Fruit fly (Drosophila melanogaster) whole organism, prepupa: ENCODE results near the gene Brr2.

ENCODE experiments used
- Blimp-1 ChIP-seq: fragments of 200-800 bp; sonication (Bioruptor generic); optimal IDR thresholded peaks from 3 replicates; lab custom pipeline; 2017; ENCODE audit warnings: missing biosample characterization, missing genetic modification characterization, mild to moderate bottlenecking, moderate library complexity, missing genetic modification reagents
- CG10631 ChIP-seq: fragments of 200-800 bp; sonication (Bioruptor generic); optimal IDR thresholded peaks from 2 replicates; lab custom pipeline; 2016; ENCODE audit warnings: missing biosample characterization, missing genetic modification characterization
- CG11294 ChIP-seq: fragments of 200-800 bp; sonication (Bioruptor generic); IDR thresholded peaks from 2 replicates; pipeline ENCODE4 v1.3.6; 2022; ENCODE audit warnings: missing biosample characterization, missing genetic modification characterization
- CG11762 ChIP-seq: fragments of 200-800 bp; sonication (Bioruptor generic); optimal IDR thresholded peaks from 3 replicates; lab custom pipeline; 2016; ENCODE audit warnings: missing biosample characterization, missing genetic modification characterization; ENCODE audit not compliant: insufficient read depth
- CG15336 ChIP-seq: fragments of 200-800 bp; sonication (Bioruptor generic); IDR thresholded peaks from 2 replicates; pipeline ENCODE4 v1.3.6; 2022; ENCODE audit warnings: missing biosample characterization, missing genetic modification characterization
- CG16779 ChIP-seq: fragments of 200-800 bp; sonication (Bioruptor generic); optimal IDR thresholded peaks from 3 replicates; lab custom pipeline; 2017; ENCODE audit warnings: missing biosample characterization, mild to moderate bottlenecking, missing genetic modification characterization
- CG3032 ChIP-seq: fragments of 200-800 bp; optimal IDR thresholded peaks from 2 replicates; lab custom pipeline; 2019; ENCODE audit warnings: missing biosample characterization, mild to moderate bottlenecking, missing genetic modification characterization, moderate library complexity
- CG31627 ChIP-seq: fragments of 200-800 bp; sonication (Bioruptor generic); optimal IDR thresholded peaks from 3 replicates; lab custom pipeline; 2016; ENCODE audit warnings: missing biosample characterization, missing genetic modification characterization
- CG32006 ChIP-seq: fragments of 200-800 bp; sonication (Bioruptor generic); optimal IDR thresholded peaks from 3 replicates; lab custom pipeline; 2017; ENCODE audit warnings: missing biosample characterization, mild to moderate bottlenecking, missing genetic modification characterization
- CG34406 ChIP-seq: fragments of 200-800 bp; sonication (Bioruptor generic); optimal IDR thresholded peaks from 3 replicates; lab custom pipeline; 2016; ENCODE audit warnings: missing biosample characterization, missing genetic modification characterization
- CG3919 ChIP-seq: fragments of 200-800 bp; sonication (Bioruptor generic); optimal IDR thresholded peaks from 3 replicates; lab custom pipeline; 2016; ENCODE audit warnings: missing biosample characterization, missing genetic modification characterization
- CG4318 ChIP-seq: fragments of 200-800 bp; sonication (Bioruptor generic); optimal IDR thresholded peaks from 3 replicates; lab custom pipeline; 2017; ENCODE audit warnings: missing biosample characterization, mild to moderate bottlenecking, missing genetic modification characterization
- CG6163 ChIP-seq: fragments of 200-800 bp; sonication (Bioruptor generic); IDR thresholded peaks from 3 replicates; pipeline ENCODE4 v1.3.6; 2022; ENCODE audit warnings: missing biosample characterization, missing genetic modification characterization
- CG6276 ChIP-seq: fragments of 200-800 bp; sonication (Bioruptor generic); optimal IDR thresholded peaks from 2 replicates; lab custom pipeline; 2017; ENCODE audit warnings: missing biosample characterization, mild to moderate bottlenecking, missing genetic modification characterization
- CG6808 ChIP-seq: fragments of 200-800 bp; sonication (Bioruptor generic); optimal IDR thresholded peaks from 3 replicates; lab custom pipeline; 2017; ENCODE audit warnings: missing biosample characterization, missing genetic modification characterization, mild to moderate bottlenecking, moderate library complexity, missing genetic modification reagents
- CG6854 ChIP-seq: fragments of 200-800 bp; sonication (Bioruptor generic); optimal IDR thresholded peaks from 2 replicates; lab custom pipeline; 2017; ENCODE audit warnings: missing biosample characterization, mild to moderate bottlenecking, missing genetic modification characterization
- CG8119 ChIP-seq: fragments of 200-800 bp; sonication (Bioruptor generic); IDR thresholded peaks from 3 replicates; pipeline ENCODE4 v1.3.6; 2022; ENCODE audit warnings: missing biosample characterization, missing genetic modification characterization
- CG8319 ChIP-seq: fragments of 200-800 bp; sonication (Bioruptor generic); optimal IDR thresholded peaks from 3 replicates; lab custom pipeline; 2016; ENCODE audit warnings: missing biosample characterization, missing genetic modification characterization
- CG8632 ChIP-seq: fragments of 200-800 bp; sonication (Bioruptor generic); optimal IDR thresholded peaks from 3 replicates; lab custom pipeline; 2016; ENCODE audit warnings: missing biosample characterization, missing genetic modification characterization
- CG9139 ChIP-seq: fragments of 200-800 bp; sonication (Bioruptor generic); optimal IDR thresholded peaks from 3 replicates; lab custom pipeline; 2017; ENCODE audit warnings: missing biosample characterization, mild to moderate bottlenecking, missing genetic modification characterization
- Hr38 ChIP-seq: sonication (Bioruptor generic); optimal IDR thresholded peaks from 2 replicates; lab custom pipeline; 2016; ENCODE audit warnings: missing biosample characterization, missing genetic modification characterization
- Hr39 ChIP-seq: fragments of 200-800 bp; sonication (Bioruptor generic); optimal IDR thresholded peaks from 2 replicates; lab custom pipeline; 2016; ENCODE audit warnings: missing biosample characterization, missing genetic modification characterization
- Hr4 ChIP-seq: fragments of 200-800 bp; sonication (Bioruptor generic); optimal IDR thresholded peaks from 3 replicates; lab custom pipeline; 2016; ENCODE audit warnings: missing biosample characterization, missing genetic modification characterization
- Lpt ChIP-seq: fragments of 200-800 bp; sonication (Bioruptor generic); optimal IDR thresholded peaks from 3 replicates; lab custom pipeline; 2016; ENCODE audit warnings: missing biosample characterization, missing genetic modification characterization
- Met ChIP-seq: fragments of 200-800 bp; sonication (Bioruptor generic); optimal IDR thresholded peaks from 3 replicates; lab custom pipeline; 2016; ENCODE audit warnings: missing biosample characterization, missing genetic modification characterization
- Smox ChIP-seq: fragments of 200-800 bp; sonication (Bioruptor generic); optimal IDR thresholded peaks from 3 replicates; lab custom pipeline; 2016; ENCODE audit warnings: missing biosample characterization, missing genetic modification characterization
- Sox14 ChIP-seq: fragments of 200-800 bp; sonication (Bioruptor generic); optimal IDR thresholded peaks from 3 replicates; lab custom pipeline; 2016; ENCODE audit warnings: missing biosample characterization, missing genetic modification characterization
- Sox15 ChIP-seq: fragments of 200-800 bp; sonication (Bioruptor generic); optimal IDR thresholded peaks from 3 replicates; lab custom pipeline; 2016; ENCODE audit warnings: missing biosample characterization, missing genetic modification characterization
- cyc ChIP-seq: fragments of 200-800 bp; sonication (Bioruptor generic); optimal IDR thresholded peaks from 3 replicates; lab custom pipeline; 2016; ENCODE audit warnings: missing biosample characterization, missing genetic modification characterization
- dac ChIP-seq: fragments of 200-800 bp; sonication (Bioruptor generic); optimal IDR thresholded peaks from 2 replicates; lab custom pipeline; 2017; ENCODE audit warnings: missing biosample characterization, mild to moderate bottlenecking, missing genetic modification characterization
- dsx ChIP-seq: fragments of 200-800 bp; optimal IDR thresholded peaks from 3 replicates; lab custom pipeline; 2019; ENCODE audit warnings: missing biosample characterization, mild to moderate bottlenecking, missing genetic modification characterization, moderate library complexity; ENCODE audit not compliant: poor library complexity, severe bottlenecking
- eg ChIP-seq: fragments of 200-800 bp; sonication (Bioruptor generic); IDR thresholded peaks from 3 replicates; pipeline ENCODE4 v1.3.6; 2022; ENCODE audit warnings: missing biosample characterization, missing genetic modification characterization
- fd59A ChIP-seq: fragments of 200-800 bp; sonication (Bioruptor generic); optimal IDR thresholded peaks from 2 replicates; lab custom pipeline; 2017; ENCODE audit warnings: missing biosample characterization, mild to moderate bottlenecking, missing genetic modification characterization, missing genetic modification reagents
- fd85E ChIP-seq: fragments of 200-800 bp; sonication (Bioruptor generic); optimal IDR thresholded peaks from 3 replicates; lab custom pipeline; 2016; ENCODE audit warnings: missing biosample characterization, missing genetic modification characterization
- fkh ChIP-seq: fragments of 200-800 bp; sonication (Bioruptor generic); optimal IDR thresholded peaks from 3 replicates; lab custom pipeline; 2017; ENCODE audit warnings: missing biosample characterization, mild to moderate bottlenecking, missing genetic modification characterization, moderate library complexity
- lz ChIP-seq: fragments of 200-800 bp; sonication (Bioruptor generic); optimal IDR thresholded peaks from 3 replicates; lab custom pipeline; 2016; ENCODE audit warnings: missing biosample characterization, missing genetic modification characterization
- pdm3 ChIP-seq: fragments of 200-800 bp; sonication (Bioruptor generic); optimal IDR thresholded peaks from 3 replicates; lab custom pipeline; 2016; ENCODE audit warnings: missing biosample characterization, missing genetic modification characterization
- salr ChIP-seq, 2 experiments: fragments of 200-800 bp; sonication (Bioruptor generic); optimal IDR thresholded peaks; 3 replicates each; lab custom pipeline; 2016 to 2018; ENCODE audit warnings: missing biosample characterization in 2 of 2, missing genetic modification characterization in 2 of 2, mild to moderate bottlenecking in 1 of 2
- spab ChIP-seq: fragments of 200-800 bp; sonication (Bioruptor generic); optimal IDR thresholded peaks from 2 replicates; lab custom pipeline; 2017; ENCODE audit warnings: missing biosample characterization, mild to moderate bottlenecking, missing genetic modification characterization, missing genetic modification reagents
- ss ChIP-seq, 2 experiments: fragments of 200-800 bp; sonication (Bioruptor generic); optimal IDR thresholded peaks; 2 replicates in 1 of 2; 3 replicates in 1 of 2; lab custom pipeline; 2017 to 2018; ENCODE audit warnings: mild to moderate bottlenecking in 2 of 2, missing biosample characterization in 2 of 2, missing genetic modification characterization in 2 of 2, moderate library complexity in 1 of 2
- topi ChIP-seq: fragments of 200-800 bp; sonication (Bioruptor generic); optimal IDR thresholded peaks from 3 replicates; lab custom pipeline; 2016; ENCODE audit warnings: missing biosample characterization, missing genetic modification characterization
- vri ChIP-seq: fragments of 200-800 bp; sonication (Bioruptor generic); optimal IDR thresholded peaks from 3 replicates; lab custom pipeline; 2016; ENCODE audit warnings: missing biosample characterization, mild to moderate bottlenecking, missing genetic modification characterization

Gene Brr2

DNA sequence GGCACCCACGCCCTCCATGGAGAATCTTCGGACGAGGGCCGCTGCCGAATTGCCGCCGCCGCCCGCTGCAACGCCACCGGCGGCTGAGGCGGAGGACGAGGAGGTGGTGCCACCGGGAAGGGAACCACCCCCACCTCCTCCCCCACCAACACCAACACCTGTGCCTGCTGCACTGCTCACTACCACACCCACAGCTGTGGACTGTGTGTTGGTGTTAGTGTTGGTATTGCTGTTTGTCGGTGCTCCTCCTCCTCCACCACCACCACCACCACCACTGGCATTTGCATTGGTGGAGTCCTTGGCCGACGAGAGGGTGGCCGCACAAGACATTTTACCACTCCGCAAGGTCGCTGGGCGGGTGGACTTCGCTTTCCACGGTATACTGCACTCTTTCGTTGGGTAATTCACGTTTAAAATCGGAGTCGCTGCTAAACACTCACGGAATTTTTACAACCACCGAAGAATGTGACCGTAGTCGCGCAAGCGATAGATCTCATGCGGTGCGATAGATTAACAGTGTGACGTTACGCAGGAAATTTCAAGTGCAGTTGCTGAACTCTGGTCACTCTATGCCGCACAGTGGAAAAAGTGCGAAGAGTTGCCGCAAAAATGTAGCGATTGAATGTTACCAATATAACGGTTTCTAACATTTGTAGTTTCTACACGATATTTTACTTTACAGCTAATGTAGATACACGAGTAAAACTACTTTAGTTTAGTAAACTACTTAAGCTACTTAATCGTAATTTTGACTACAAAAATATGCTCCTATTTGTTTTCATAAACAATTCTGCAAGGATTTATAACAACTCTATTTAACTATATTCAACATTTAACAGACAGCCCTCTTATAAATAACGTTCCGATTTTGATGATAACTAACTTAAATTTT is 43.9 kb upstream of the Brr2 start, which contains the start of gene mib1 (continued):
- TF ChIP-seq CG6808 (GFP tag; lab: Kevin White, UChicago): peak; percentile 66
- TF ChIP-seq fd85E (GFP tag; lab: Kevin White, UChicago): no peak
- peak; percentile 24 for TF ChIP-seq fkh (GFP tag; lab: Kevin White, UChicago)
- TF ChIP-seq CG8319 (GFP tag; lab: Kevin White, UChicago): peak; percentile 36
- TF ChIP-seq CG15336 (GFP tag; lab: Robert Waterston, UW): 0 out of 2 replicates have a peak, but pooled peaks have one; percentile 19
- TF ChIP-seq cyc (GFP tag; lab: Kevin White, UChicago): peak; percentile 41
- no peak; the same call in 1 of the 2 replicates for TF ChIP-seq CG11294 (GFP tag; lab: Robert Waterston, UW)
- TF ChIP-seq CG31627 (GFP tag; lab: Kevin White, UChicago): no peak
- no peak for TF ChIP-seq dsx (GFP tag; lab: Kevin White, UChicago)
- no peak for TF ChIP-seq CG10631 (GFP tag; lab: Kevin White, UChicago)
- peak; percentile 60; the same call in 1 of the 3 replicates for TF ChIP-seq CG8119 (GFP tag; lab: Robert Waterston, UW)
- TF ChIP-seq pdm3 (GFP tag; lab: Kevin White, UChicago): no peak
- TF ChIP-seq CG11762 (GFP tag; lab: Kevin White, UChicago): no peak
- TF ChIP-seq CG16779 (tag; lab: Kevin White, UChicago): peak; percentile 43
- no peak for TF ChIP-seq salr (GFP tag; optimal IDR thresholded peaks at IDR 0.05; lab: Kevin White, UChicago)
- TF ChIP-seq CG8632: no peak
- peak; percentile 53 for TF ChIP-seq CG3919 (GFP tag; lab: Kevin White, UChicago)
- no peak for TF ChIP-seq CG3032 (tag; lab: Kevin White, UChicago)
- no peak for TF ChIP-seq dac (GFP tag; lab: Kevin White, UChicago)
- TF ChIP-seq CG6276 (GFP tag; lab: Kevin White, UChicago): peak; percentile 19
- no peak for TF ChIP-seq vri (GFP tag; lab: Kevin White, UChicago)
- TF ChIP-seq CG9139: peak; percentile 39
- TF ChIP-seq, all 60 proteins: peak for 24

DNA sequence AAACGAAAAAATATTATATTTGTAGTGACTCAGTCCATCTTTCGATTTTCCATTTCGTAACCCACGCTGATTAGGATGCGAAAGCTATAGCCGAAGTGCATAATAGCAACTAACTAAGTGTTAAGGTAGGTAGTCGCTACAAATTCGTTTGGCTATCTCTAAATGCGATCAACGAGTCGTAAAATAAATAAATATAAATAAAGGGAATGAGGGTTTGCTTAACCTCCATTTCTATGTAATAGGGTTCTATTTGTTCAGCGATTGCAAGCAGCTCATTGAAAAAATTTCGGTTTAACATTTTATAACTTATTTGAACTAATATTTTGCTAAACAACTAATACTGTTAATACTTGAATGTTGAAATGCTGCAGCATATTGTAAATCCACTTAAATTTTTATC is 42.5 kb upstream of the Brr2 start:
- TF ChIP-seq CG8632: no peak
- peak; percentile 11 for TF ChIP-seq fkh (GFP tag; lab: Kevin White, UChicago)

DNA sequence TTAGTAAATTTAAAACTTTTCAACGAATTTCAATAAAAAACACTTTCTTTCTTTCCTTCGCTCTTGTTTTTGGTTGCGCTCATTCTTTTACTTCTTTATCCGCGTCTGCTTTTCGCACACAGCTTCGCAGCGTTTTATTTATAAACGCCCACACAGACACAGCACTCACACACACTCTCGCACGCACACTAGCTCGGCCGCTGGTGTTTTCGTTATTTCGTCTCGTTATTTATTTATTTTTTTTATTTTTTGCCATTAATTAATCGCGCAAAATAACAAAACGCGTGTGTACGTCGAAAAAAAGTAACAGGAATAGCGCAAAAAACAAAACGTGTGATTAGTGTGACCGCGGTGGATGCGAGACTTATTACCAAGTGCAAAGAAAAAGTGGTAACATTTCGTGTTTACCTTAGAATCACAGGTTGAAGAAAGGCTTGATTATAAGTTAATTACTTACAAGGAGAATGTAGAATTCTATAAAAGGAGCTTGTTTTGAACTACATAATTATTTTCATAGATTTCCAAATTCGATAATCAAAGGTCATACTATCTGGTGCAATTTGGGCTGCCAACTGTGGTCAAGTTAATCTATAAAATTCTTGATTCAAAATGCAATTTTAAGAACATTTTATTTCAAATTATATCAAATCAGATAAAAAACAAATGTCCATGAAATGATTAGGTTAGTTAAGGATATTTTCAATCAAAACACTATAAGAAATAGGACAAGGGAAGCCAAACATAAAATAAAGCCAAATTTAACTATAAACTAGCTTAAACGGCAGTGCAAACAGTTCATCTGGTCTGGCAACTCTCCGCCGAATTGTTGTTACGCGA is 36.9 kb upstream of the Brr2 start, which contains the start of the genes hzg and mRpS31:
TSS of gene hzg (minus strand) at position 336 of the 837 bp plus-strand sequence.
TSS of gene mRpS31 (plus strand) at position 793 of the 837 bp plus-strand sequence.
- TF ChIP-seq eg (GFP tag; lab: Robert Waterston, UW): peak; percentile 83
- TF ChIP-seq CG11762 (GFP tag; lab: Kevin White, UChicago): no peak
- TF ChIP-seq CG10631 (GFP tag; lab: Kevin White, UChicago): peak; percentile 64
- TF ChIP-seq Smox (GFP tag; lab: Kevin White, UChicago): peak; percentile 47
- peak; percentile 53 for TF ChIP-seq fkh (GFP tag; lab: Kevin White, UChicago)
- TF ChIP-seq Blimp-1: peak; percentile 28
- TF ChIP-seq Hr38 (GFP tag; lab: Kevin White, UChicago): no peak
- TF ChIP-seq Sox15 (GFP tag; lab: Kevin White, UChicago): no peak
- TF ChIP-seq CG32006 (GFP tag; lab: Kevin White, UChicago): peak; percentile 49
- peak; percentile 3 for TF ChIP-seq CG34406 (GFP tag; lab: Kevin White, UChicago)
- peak; percentile 70 to 85 for TF ChIP-seq ss (GFP tag; optimal IDR thresholded peaks at IDR 0.05; lab: Kevin White, UChicago)
- TF ChIP-seq CG8632: peak; percentile 12
- TF ChIP-seq Met (GFP tag; lab: Kevin White, UChicago): peak; percentile 48
- peak; percentile 54 for TF ChIP-seq lz (GFP tag; lab: Kevin White, UChicago)
- peak; percentile 44 for TF ChIP-seq CG3919 (GFP tag; lab: Kevin White, UChicago)
- peak; percentile 58 for TF ChIP-seq spab (GFP tag; lab: Kevin White, UChicago)
- TF ChIP-seq CG6854: peak; percentile 58
- peak; percentile 50 for TF ChIP-seq topi (GFP tag; lab: Kevin White, UChicago)
- TF ChIP-seq CG4318 (GFP tag; lab: Kevin White, UChicago): no peak
- TF ChIP-seq fd59A (GFP tag; lab: Kevin White, UChicago): peak; percentile 2
- peak; percentile 66 for TF ChIP-seq CG15336 (GFP tag; lab: Robert Waterston, UW)
- peak; percentile 61 for TF ChIP-seq Sox14
- peak; percentile 74; the same call in 2 of the 3 replicates for TF ChIP-seq CG8119 (GFP tag; lab: Robert Waterston, UW)
- TF ChIP-seq CG6163 (GFP tag; lab: Robert Waterston, UW): peak; percentile 83
- TF ChIP-seq Hr4 (GFP tag; lab: Kevin White, UChicago): peak; percentile 57
- TF ChIP-seq Hr39 (GFP tag; lab: Kevin White, UChicago): peak; percentile 48
- TF ChIP-seq Lpt (GFP tag; lab: Kevin White, UChicago): no peak
